Fruit fly (Drosophila melanogaster) S2 (cell line): ENCODE data around the gene CG4582.

Experiments
- CG8478 ChIP-seq: fragments of >200 bp; optimal IDR thresholded peaks from 2 replicates; lab custom pipeline; 2018
- CTCF ChIP-seq, 2 experiments: fragments of >200 bp; optimal IDR thresholded peaks; 2 replicates each; lab custom pipeline; 2018

- TF ChIP-seq CG8478 (lab: Kevin White, UChicago), result no peak
- TF ChIP-seq CTCF (optimal IDR thresholded peaks at IDR 0.05; lab: Kevin White, UChicago), result no peak
Measured at dm6 chr3R:25539132-25539531, 43.8 kb downstream of the CG4582 start.
